Worm (Caenorhabditis elegans): ENCODE data around the gene cyp-33D3.

ce11 chrV:18842468-18842867 lies 5.4 kb upstream of the cyp-33D3 start:
- no peak for TF ChIP-seq dao-5 (tag; optimal IDR thresholded peaks at IDR 0.05)
- TF ChIP-seq him-1 (tag; optimal IDR thresholded peaks at IDR 0.05): no peak
- no peak for TF ChIP-seq W03F9.2 (tag; optimal IDR thresholded peaks at IDR 0.05)

Measured in whole organism, L4/young adult.